Fruit fly (Drosophila melanogaster) whole organism, embryonic: ENCODE data around the gene CG9903.

Source experiments
- Ada2b ChIP-seq: fragments of 200-800 bp; sonication (Bioruptor generic); IDR thresholded peaks from 2 replicates; pipeline ENCODE4 v1.3.6; 2022; ENCODE audit warnings: missing biosample characterization, missing genetic modification characterization
- Atf6 ChIP-seq: fragments of 200-800 bp; sonication (Bioruptor generic); IDR thresholded peaks from 2 replicates; pipeline ENCODE4 v1.3.6; 2022; ENCODE audit warnings: missing biosample characterization, missing genetic modification characterization
- CG10321 ChIP-seq: fragments of 200-800 bp; sonication (Bioruptor generic); IDR thresholded peaks from 2 replicates; pipeline ENCODE4 v1.3.6; 2022; ENCODE audit warnings: missing biosample characterization, missing genetic modification characterization
- CG12391 ChIP-seq: fragments of 200-800 bp; sonication (Bioruptor generic); optimal IDR thresholded peaks from 3 replicates; lab custom pipeline; 2018; ENCODE audit warnings: missing biosample characterization, mild to moderate bottlenecking, missing genetic modification characterization, moderate library complexity
- CG13424 ChIP-seq: fragments of 200-800 bp; sonication (Bioruptor generic); optimal IDR thresholded peaks from 2 replicates; lab custom pipeline; 2019; ENCODE audit warnings: missing biosample characterization, mild to moderate bottlenecking, missing genetic modification characterization, moderate library complexity
- CG15479 ChIP-seq: fragments of 200-800 bp; sonication (Bioruptor generic); optimal IDR thresholded peaks from 3 replicates; lab custom pipeline; 2019; ENCODE audit warnings: missing biosample characterization, mild to moderate bottlenecking, missing genetic modification characterization, moderate library complexity
- CG17385 ChIP-seq: fragments of 200-800 bp; sonication (Bioruptor generic); optimal IDR thresholded peaks from 3 replicates; lab custom pipeline; 2018; ENCODE audit warnings: missing biosample characterization, mild to moderate bottlenecking, missing genetic modification characterization
- CG18262 ChIP-seq: fragments of 200-800 bp; optimal IDR thresholded peaks from 3 replicates; lab custom pipeline; 2019; ENCODE audit warnings: missing biosample characterization, mild to moderate bottlenecking, missing genetic modification characterization, moderate library complexity
- CG1832 ChIP-seq: fragments of 200-800 bp; sonication (Bioruptor generic); optimal IDR thresholded peaks from 2 replicates; lab custom pipeline; 2017; ENCODE audit warnings: missing biosample characterization, mild to moderate bottlenecking, missing genetic modification characterization, inconsistent platforms
- CG2199 ChIP-seq: fragments of 200-800 bp; sonication (Bioruptor generic); IDR thresholded peaks from 3 replicates; pipeline ENCODE4 v1.3.6; 2022; ENCODE audit warnings: missing biosample characterization, missing genetic modification characterization
- CG31365 ChIP-seq: fragments of 200-800 bp; sonication (Bioruptor generic); optimal IDR thresholded peaks from 2 replicates; lab custom pipeline; 2018; ENCODE audit warnings: missing biosample characterization, mild to moderate bottlenecking, missing genetic modification characterization
- CG3726 ChIP-seq: fragments of 200-800 bp; sonication (Bioruptor generic); IDR thresholded peaks from 3 replicates; pipeline ENCODE4, ENCODE4 v1.3.6; 2022; ENCODE audit warnings: missing biosample characterization, missing genetic modification characterization
- CG6175 ChIP-seq: fragments of 200-800 bp; sonication (Bioruptor generic); IDR thresholded peaks from 3 replicates; pipeline ENCODE4 v1.3.6; 2022; ENCODE audit warnings: missing biosample characterization, missing genetic modification characterization
- CG7987 ChIP-seq: fragments of 200-800 bp; sonication (Bioruptor generic); optimal IDR thresholded peaks from 2 replicates; lab custom pipeline; 2018; ENCODE audit warnings: missing biosample characterization, mild to moderate bottlenecking, missing genetic modification characterization, moderate library complexity
- CG8290 ChIP-seq, 3 experiments: fragments of 200-800 bp; sonication (Bioruptor generic); optimal IDR thresholded peaks; 2 replicates each; lab custom pipeline; 2016 to 2019; ENCODE audit warnings: missing biosample characterization in 3 of 3, missing genetic modification characterization in 3 of 3, mild to moderate bottlenecking in 2 of 3, moderate library complexity in 1 of 3
- D19A ChIP-seq: fragments of 200-800 bp; optimal IDR thresholded peaks from 3 replicates; lab custom pipeline; 2019; ENCODE audit warnings: missing biosample characterization, mild to moderate bottlenecking, missing genetic modification characterization, moderate library complexity
- Dek ChIP-seq: fragments of 200-800 bp; sonication (Bioruptor generic); optimal IDR thresholded peaks from 3 replicates; lab custom pipeline; 2019; ENCODE audit warnings: missing biosample characterization, mild to moderate bottlenecking, missing genetic modification characterization, moderate library complexity
- Dfd ChIP-seq, 2 experiments: fragments of >200 bp; optimal IDR thresholded peaks; 2 replicates each; lab custom pipeline; 2017; ENCODE audit warnings: missing biosample characterization in 2 of 2, missing genetic modification characterization in 2 of 2
- Dip2 ChIP-seq: fragments of 200-800 bp; sonication (Bioruptor generic); IDR thresholded peaks from 2 replicates; pipeline ENCODE4 v1.3.6; 2022; ENCODE audit warnings: missing biosample characterization, missing genetic modification characterization
- Fer3 ChIP-seq: fragments of 200-800 bp; sonication (Bioruptor generic); optimal IDR thresholded peaks from 2 replicates; lab custom pipeline; 2018; ENCODE audit warnings: missing biosample characterization, mild to moderate bottlenecking, missing genetic modification characterization, moderate library complexity
- Hr78 ChIP-seq, 2 experiments: fragments of 200-800 bp in 1 of 2; fragments of >200 bp in 1 of 2; sonication (Bioruptor generic) in 1 of 2; optimal IDR thresholded peaks; 2 replicates each; lab custom pipeline; 2017 to 2019; ENCODE audit warnings: missing biosample characterization in 2 of 2, missing genetic modification characterization in 2 of 2, mild to moderate bottlenecking in 1 of 2, moderate library complexity in 1 of 2
- Lpt ChIP-seq: fragments of >200 bp; optimal IDR thresholded peaks from 2 replicates; lab custom pipeline; 2018; ENCODE audit warnings: missing biosample characterization, missing genetic modification characterization
- Meics ChIP-seq: fragments of 200-800 bp; sonication (Bioruptor generic); optimal IDR thresholded peaks from 2 replicates; lab custom pipeline; 2017; ENCODE audit warnings: missing biosample characterization, mild to moderate bottlenecking, missing genetic modification characterization
- Nf-YC ChIP-seq: fragments of 200-800 bp; optimal IDR thresholded peaks from 3 replicates; lab custom pipeline; 2019; ENCODE audit warnings: missing biosample characterization, mild to moderate bottlenecking, missing genetic modification characterization, moderate library complexity
- PHDP ChIP-seq: fragments of 200-800 bp; sonication (Bioruptor generic); optimal IDR thresholded peaks from 3 replicates; lab custom pipeline; 2018; ENCODE audit warnings: missing biosample characterization, mild to moderate bottlenecking, missing genetic modification characterization, moderate library complexity
- Ptx1 ChIP-seq: fragments of 200-800 bp; sonication (Bioruptor generic); IDR thresholded peaks from 2 replicates; pipeline ENCODE4 v1.3.6; 2022; ENCODE audit warnings: missing biosample characterization, missing genetic modification characterization
- Ravus ChIP-seq: fragments of 200-800 bp; sonication (Bioruptor generic); IDR thresholded peaks from 2 replicates; pipeline ENCODE4 v1.3.6; 2022; ENCODE audit warnings: missing biosample characterization, missing genetic modification characterization
- Sry-β ChIP-seq: fragments of 200-800 bp; sonication (Bioruptor generic); optimal IDR thresholded peaks from 2 replicates; lab custom pipeline; 2018; ENCODE audit warnings: missing biosample characterization, mild to moderate bottlenecking, missing genetic modification characterization, moderate library complexity
- Trl ChIP-seq, 3 experiments: fragments of >200 bp in 2 of 3; fragments of 200-800 bp in 1 of 3; sonication (Bioruptor generic) in 1 of 3; optimal IDR thresholded peaks; 2 replicates in 1 of 3; 3 replicates in 2 of 3; lab custom pipeline; 2016 to 2017; ENCODE audit warnings: missing biosample characterization in 1 of 3, missing genetic modification characterization in 1 of 3
- cato ChIP-seq: fragments of 200-800 bp; sonication (Bioruptor generic); optimal IDR thresholded peaks from 2 replicates; lab custom pipeline; 2016; ENCODE audit warnings: missing biosample characterization, missing genetic modification characterization, borderline replicate concordance
- crp ChIP-seq, 2 experiments: fragments of 200-800 bp; sonication (Bioruptor generic); optimal IDR thresholded peaks; 2 replicates in 1 of 2; 3 replicates in 1 of 2; lab custom pipeline; 2017; ENCODE audit warnings: missing biosample characterization in 2 of 2, missing genetic modification characterization in 2 of 2, mild to moderate bottlenecking in 1 of 2, moderate library complexity in 1 of 2
- eve ChIP-seq, 2 experiments: fragments of >200 bp; optimal IDR thresholded peaks; 2 replicates each; lab custom pipeline; 2017; ENCODE audit warnings: missing biosample characterization in 2 of 2, missing genetic modification characterization in 2 of 2
- ewg ChIP-seq: fragments of 200-800 bp; sonication (Bioruptor generic); optimal IDR thresholded peaks from 3 replicates; lab custom pipeline; 2017; ENCODE audit warnings: mild to moderate bottlenecking, missing biosample characterization, missing genetic modification reagents, missing genetic modification characterization
- fd96Cb ChIP-seq: fragments of 200-800 bp; sonication (Bioruptor generic); optimal IDR thresholded peaks from 2 replicates; lab custom pipeline; 2018; ENCODE audit warnings: missing biosample characterization, mild to moderate bottlenecking, missing genetic modification characterization, moderate library complexity
- ftz-f1 ChIP-seq: fragments of 200-800 bp; sonication (Bioruptor generic); optimal IDR thresholded peaks from 2 replicates; lab custom pipeline; 2016; ENCODE audit warnings: missing biosample characterization, missing genetic modification characterization
- gsb ChIP-seq: fragments of 200-800 bp; sonication (Bioruptor generic); IDR thresholded peaks from 2 replicates; pipeline ENCODE4 v1.3.6; 2022; ENCODE audit warnings: missing biosample characterization, missing genetic modification characterization
- hkb ChIP-seq, 2 experiments: fragments of 200-800 bp in 1 of 2; fragments of >200 bp in 1 of 2; sonication (Bioruptor generic) in 1 of 2; IDR thresholded peaks in 1 of 2; optimal IDR thresholded peaks in 1 of 2; 2 replicates each; pipeline versions ENCODE4 v1.3.6 to Lab custom; 2017 to 2022; ENCODE audit warnings: missing biosample characterization in 1 of 2, missing genetic modification characterization in 1 of 2
- kah ChIP-seq: fragments of 200-800 bp; sonication (Bioruptor generic); optimal IDR thresholded peaks from 2 replicates; lab custom pipeline; 2018; ENCODE audit warnings: missing biosample characterization, mild to moderate bottlenecking, missing genetic modification characterization
- mirr ChIP-seq: fragments of 200-800 bp; sonication (Bioruptor generic); optimal IDR thresholded peaks from 3 replicates; lab custom pipeline; 2018; ENCODE audit warnings: missing biosample characterization, mild to moderate bottlenecking, missing genetic modification characterization
- onecut ChIP-seq: fragments of 200-800 bp; sonication (Bioruptor generic); IDR thresholded peaks from 2 replicates; pipeline ENCODE4 v1.3.6; 2022; ENCODE audit warnings: missing biosample characterization, missing genetic modification characterization
- pnt ChIP-seq: fragments of 200-800 bp; sonication (Bioruptor generic); optimal IDR thresholded peaks from 3 replicates; lab custom pipeline; 2016; ENCODE audit warnings: missing biosample characterization, missing genetic modification characterization
- pzg ChIP-seq: fragments of 200-800 bp; sonication (Bioruptor generic); optimal IDR thresholded peaks from 3 replicates; lab custom pipeline; 2018; ENCODE audit warnings: missing biosample characterization, mild to moderate bottlenecking, missing genetic modification characterization, moderate library complexity
- ro ChIP-seq: fragments of 200-800 bp; sonication (Bioruptor generic); IDR thresholded peaks from 2 replicates; pipeline ENCODE4 v1.3.6; 2022; ENCODE audit warnings: missing biosample characterization, missing genetic modification characterization
- slbo ChIP-seq: fragments of 200-800 bp; sonication (Bioruptor generic); IDR thresholded peaks from 2 replicates; pipeline ENCODE4 v1.3.6; 2022; ENCODE audit warnings: missing biosample characterization, missing genetic modification characterization
- stwl ChIP-seq: fragments of 200-800 bp; sonication (Bioruptor generic); optimal IDR thresholded peaks from 3 replicates; lab custom pipeline; 2018; ENCODE audit warnings: missing biosample characterization, mild to moderate bottlenecking, missing genetic modification characterization, moderate library complexity
- trem ChIP-seq: fragments of 200-800 bp; optimal IDR thresholded peaks from 3 replicates; lab custom pipeline; 2019; ENCODE audit warnings: missing biosample characterization, mild to moderate bottlenecking, missing genetic modification characterization, moderate library complexity

CG9903 gene

DNA sequence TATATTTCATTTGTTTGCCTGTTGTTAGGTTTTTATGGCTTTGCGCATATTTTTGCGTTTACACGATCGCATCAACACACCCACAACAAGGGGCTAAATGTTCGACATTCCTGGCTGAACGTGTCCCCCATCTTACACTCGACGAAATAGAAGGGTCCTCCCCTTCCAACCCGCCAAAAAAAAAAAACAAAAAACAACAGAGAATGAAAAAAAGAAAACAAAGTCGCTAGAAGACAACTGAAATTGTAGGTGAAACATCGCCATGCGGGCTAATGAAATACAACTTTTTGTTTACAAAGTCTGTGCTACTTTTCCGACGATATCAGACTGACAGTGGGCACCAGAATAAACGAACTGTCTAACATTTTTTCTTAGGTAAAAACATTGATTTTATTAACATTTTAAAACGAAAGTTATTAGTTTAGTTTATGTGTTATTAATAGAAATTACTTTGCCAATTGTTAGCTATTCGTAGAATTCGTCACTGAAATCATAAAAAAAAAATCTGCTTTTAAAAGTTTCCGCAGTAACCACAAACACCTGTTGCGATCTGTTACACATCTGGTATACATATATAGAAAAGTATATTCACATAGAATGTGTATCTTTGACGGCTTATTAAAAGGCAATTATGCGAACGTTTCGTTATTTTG lies 30.0 kb upstream of the CG9903 start (continued):
- no peak for TF ChIP-seq pzg (GFP tag; lab: Kevin White, UChicago)
- TF ChIP-seq CG3726 (GFP tag; lab: Robert Waterston, UW): no peak
- TF ChIP-seq kah: peak; percentile 55
- no peak for TF ChIP-seq CG18262
- TF ChIP-seq trem: no peak
- peak; percentile 19; the same call in 1 of the 2 replicates for TF ChIP-seq slbo
- TF ChIP-seq CG13424: peak; percentile 17
- TF ChIP-seq CG15479 (GFP tag; lab: Kevin White, UChicago): no peak
- TF ChIP-seq D19A (tag; lab: Kevin White, UChicago): no peak
- no peak for TF ChIP-seq CG31365 (tag; lab: Kevin White, UChicago)
- peak; percentile 41 for TF ChIP-seq Meics (GFP tag; lab: Kevin White, UChicago)
- peak; percentile 11; the same call in 1 of the 2 replicates for TF ChIP-seq Ptx1 (GFP tag; lab: Robert Waterston, UW)
- TF ChIP-seq PHDP (tag; lab: Kevin White, UChicago): peak; percentile 7

DNA sequence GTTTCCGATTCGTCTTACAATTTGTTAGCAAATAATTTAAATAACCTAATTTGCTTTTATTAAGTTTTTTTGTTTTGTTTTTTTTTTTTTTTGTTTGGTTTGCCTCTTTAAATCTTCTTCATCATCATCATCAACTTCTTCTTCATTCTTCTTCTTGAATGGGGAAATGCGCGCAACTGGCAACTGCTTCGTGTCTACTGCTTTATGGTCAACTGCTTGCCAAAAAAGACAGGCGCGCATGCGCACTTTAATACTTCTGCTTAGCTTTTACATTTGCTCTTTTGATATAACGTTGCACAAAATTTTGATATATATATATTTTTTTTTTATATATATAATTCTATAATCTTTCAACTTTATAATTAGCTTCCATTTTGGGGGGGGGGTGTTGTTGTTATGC lies 24.7 kb upstream of the CG9903 start:
- TF ChIP-seq CG17385 (GFP tag; lab: Kevin White, UChicago) (peak; percentile 56), Lpt (GFP tag; lab: Kevin White, UChicago) (no peak), Dfd (GFP tag; optimal IDR thresholded peaks at IDR 0.05; lab: Kevin White, UChicago) (peak in 1 of 2 experiments; percentile 23), CG31365 (tag; lab: Kevin White, UChicago) (peak; percentile 84), ewg (GFP tag; lab: Kevin White, UChicago) (peak; percentile 38), CG8290 (GFP tag; optimal IDR thresholded peaks at IDR 0.05; lab: Kevin White, UChicago) (peak; percentile 90), CG8290 (tag; optimal IDR thresholded peaks at IDR 0.05; lab: Kevin White, UChicago) (peak in 1 of 2 experiments; percentile 4), Dek (tag; lab: Kevin White, UChicago) (no peak), stwl (tag; lab: Kevin White, UChicago) (peak; percentile 50), ro (GFP tag; lab: Robert Waterston, UW) (no peak)

DNA sequence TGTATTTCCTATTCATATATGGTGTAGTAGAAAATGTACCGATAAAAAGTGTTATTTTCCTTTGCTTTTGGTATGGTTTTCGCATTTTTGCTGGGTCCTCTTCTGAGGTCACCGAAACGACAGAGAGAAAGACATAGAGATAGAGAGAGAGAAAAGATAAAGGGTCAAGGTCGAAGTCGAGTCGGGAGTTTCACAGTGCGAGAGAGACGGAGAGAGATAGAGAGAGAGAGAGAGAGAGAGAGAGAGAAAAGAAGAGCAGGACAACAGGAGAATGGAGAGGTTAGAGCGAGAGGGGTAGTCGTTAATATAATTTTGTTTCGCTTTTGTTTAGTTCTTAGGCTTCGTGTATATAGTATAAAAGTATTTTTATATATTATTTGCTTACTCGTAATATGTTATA lies 21.6 kb upstream of the CG9903 start:
- peak; percentile 15 for TF ChIP-seq ftz-f1 (GFP tag; lab: Kevin White, UChicago)
- TF ChIP-seq CG10321 (GFP tag; lab: Robert Waterston, UW): peak; percentile 86
- TF ChIP-seq Sry-β: no peak
- no peak for TF ChIP-seq CG12391 (tag; lab: Kevin White, UChicago)
- TF ChIP-seq CG2199 (GFP tag; lab: Robert Waterston, UW): 0 out of 3 replicates have a peak, but pooled peaks have one; percentile 34
- TF ChIP-seq Fer3: no peak
- TF ChIP-seq CG6175 (GFP tag; lab: Robert Waterston, UW): no peak
- TF ChIP-seq onecut (GFP tag; lab: Robert Waterston, UW): no peak
- TF ChIP-seq mirr (GFP tag; lab: Kevin White, UChicago): no peak
- peak; percentile 39 for TF ChIP-seq Nf-YC
- TF ChIP-seq eve (GFP tag; optimal IDR thresholded peaks at IDR 0.05; lab: Kevin White, UChicago): no peak
- TF ChIP-seq Atf6 (GFP tag; lab: Robert Waterston, UW): no peak
- no peak for TF ChIP-seq hkb (optimal IDR thresholded peaks at IDR 0.05; lab: Kevin White, UChicago)
- no peak for TF ChIP-seq hkb (GFP tag; IDR thresholded peaks at IDR 0.05; lab: Robert Waterston, UW)
- no peak for TF ChIP-seq crp (GFP tag; optimal IDR thresholded peaks at IDR 0.05; lab: Kevin White, UChicago)
- no peak for TF ChIP-seq Ada2b
- no peak for TF ChIP-seq cato (GFP tag; lab: Kevin White, UChicago)
- no peak for TF ChIP-seq gsb (GFP tag; lab: Robert Waterston, UW)
- TF ChIP-seq CG7987 (GFP tag; lab: Kevin White, UChicago): no peak
- TF ChIP-seq Trl (optimal IDR thresholded peaks at IDR 0.05; lab: Kevin White, UChicago): peak; percentile 21 to 60
- TF ChIP-seq Trl (GFP tag; optimal IDR thresholded peaks at IDR 0.05; lab: Kevin White, UChicago): no peak
- TF ChIP-seq Hr78 (GFP tag; optimal IDR thresholded peaks at IDR 0.05; lab: Kevin White, UChicago): peak in 1 of 2 experiments; percentile 81
- no peak for TF ChIP-seq Dip2 (GFP tag; lab: Robert Waterston, UW)
- no peak for TF ChIP-seq Ravus (GFP tag; lab: Robert Waterston, UW)
- TF ChIP-seq CG1832: peak; percentile 90
- no peak for TF ChIP-seq fd96Cb (tag; lab: Kevin White, UChicago)
- TF ChIP-seq pnt (GFP tag; lab: Kevin White, UChicago): no peak
